Fruit fly (Drosophila melanogaster) whole organism, wandering third instar larva: ENCODE data around the gene CG5103.

ENCODE experiments used
- Abd-B ChIP-seq: fragments of >200 bp; optimal IDR thresholded peaks from 2 replicates; lab custom pipeline; 2017; ENCODE audit warnings: missing biosample characterization, missing genetic modification characterization
- CrebA ChIP-seq: fragments of 200-800 bp; sonication (Bioruptor generic); optimal IDR thresholded peaks from 2 replicates; lab custom pipeline; 2016; ENCODE audit warnings: missing biosample characterization, mild to moderate bottlenecking, missing genetic modification characterization, borderline replicate concordance
- Dif ChIP-seq: fragments of 200-275, 200-300 bp; sonication (Bioruptor generic); optimal IDR thresholded peaks from 2 replicates; lab custom pipeline; 2018; ENCODE audit warnings: missing biosample characterization, missing genetic modification characterization; ENCODE audit not compliant: partially characterized antibody
- OdsH ChIP-seq: fragments of 200-800 bp; sonication (Bioruptor generic); optimal IDR thresholded peaks from 2 replicates; lab custom pipeline; 2016; ENCODE audit warnings: missing biosample characterization, mild to moderate bottlenecking, missing genetic modification characterization
- woc ChIP-seq: sonication (Bioruptor generic); optimal IDR thresholded peaks from 2 replicates; lab custom pipeline; 2016; ENCODE audit warnings: missing biosample characterization, mild to moderate bottlenecking, missing genetic modification characterization

- TF ChIP-seq Dif = no peak
- no peak for TF ChIP-seq OdsH (GFP tag; lab: Kevin White, UChicago)
- no peak for TF ChIP-seq Abd-B
- TF ChIP-seq woc = no peak
- TF ChIP-seq CrebA (GFP tag; lab: Kevin White, UChicago) = no peak
These were observed 35.0 kb upstream of the CG5103 start for dm6 chr3L:18329077-18329476.
